Worm (Caenorhabditis elegans) whole organism, L4 larva: Measurements from ENCODE around the gene R05C11.4.
"Not testable (repeated sequence)": the region's sequence is repeated elsewhere in the genome, so short reads cannot be mapped to it uniquely, and the experiment has no call there.

ENCODE experiments used
- Y48G9A.11 ChIP-seq: fragments of 200-800 bp; sonication (Bioruptor generic); IDR thresholded peaks from 2 replicates; pipeline ENCODE4 v1.3.6; 2022; ENCODE audit warnings: missing genetic modification reagents, missing genetic modification characterization, missing compliant biosample characterization
- Y5F2A.4 ChIP-seq: fragments of 200-800 bp; sonication (Bioruptor generic); optimal IDR thresholded peaks from 2 replicates; lab custom pipeline; 2018; ENCODE audit warnings: mild to moderate bottlenecking, missing genetic modification characterization, missing compliant biosample characterization
- aha-1 ChIP-seq: fragments of 150-350 bp; peaks from one replicate; lab custom pipeline; 2014; ENCODE audit warnings: missing biosample characterization, missing genetic modification characterization
- arid-1 ChIP-seq: fragments of 200-800 bp; sonication (Bioruptor generic); conservative IDR thresholded peaks from 2 replicates; pipeline ENCODE4 v1.3.6; 2022; ENCODE audit warnings: missing genetic modification reagents, missing genetic modification characterization, missing compliant biosample characterization
- ceh-20 ChIP-seq: fragments of 200-800 bp; sonication (Bioruptor generic); IDR thresholded peaks from 2 replicates; pipeline ENCODE4 v1.3.6; 2022; ENCODE audit warnings: missing genetic modification reagents, missing genetic modification characterization, missing compliant biosample characterization
- ceh-62 ChIP-seq: sonication (generic microtip); optimal IDR thresholded peaks from 2 replicates; lab custom pipeline; 2017; ENCODE audit warnings: missing biosample characterization, missing genetic modification characterization
- ceh-82 ChIP-seq: sonication (generic microtip); optimal IDR thresholded peaks from 2 replicates; lab custom pipeline; 2017; ENCODE audit warnings: missing biosample characterization, missing genetic modification characterization
- ctbp-1 ChIP-seq: fragments of 200-800 bp; sonication (Bioruptor generic); IDR thresholded peaks from 2 replicates; pipeline ENCODE4 v1.3.6; 2022; ENCODE audit warnings: missing genetic modification reagents, missing genetic modification characterization, missing compliant biosample characterization
- daf-16 ChIP-seq, 3 experiments: sonication (generic microtip); optimal IDR thresholded peaks; 2 replicates each; lab custom pipeline; 2016 to 2017; ENCODE audit warnings: missing genetic modification characterization in 3 of 3, missing genetic modification reagents in 3 of 3, mild to moderate bottlenecking in 2 of 3, missing compliant biosample characterization in 2 of 3, missing biosample characterization in 1 of 3, moderate library complexity in 1 of 3
- dmd-6 ChIP-seq: fragments of 200-800 bp; sonication (Bioruptor generic); IDR thresholded peaks from 2 replicates; pipeline ENCODE4 v1.3.6; 2022; ENCODE audit warnings: missing genetic modification reagents, missing genetic modification characterization, missing compliant biosample characterization
- dmd-8 ChIP-seq: fragments of 200-800 bp; sonication (Bioruptor generic); IDR thresholded peaks from 2 replicates; pipeline ENCODE4 v1.3.6; 2022; ENCODE audit warnings: missing genetic modification characterization, missing compliant biosample characterization
- dpl-1 ChIP-seq: fragments of 150-350 bp; optimal IDR thresholded peaks from 2 replicates; lab custom pipeline; 2014; ENCODE audit warnings: missing biosample characterization, missing genetic modification reagents, missing genetic modification characterization
- duxl-1 ChIP-seq: sonication (generic microtip); optimal IDR thresholded peaks from 2 replicates; lab custom pipeline; 2016; ENCODE audit warnings: mild to moderate bottlenecking, missing genetic modification characterization, moderate library complexity, missing compliant biosample characterization; ENCODE audit not compliant: poor library complexity
- fkh-10 ChIP-seq: fragments of 150-350 bp; optimal IDR thresholded peaks from 2 replicates; lab custom pipeline; 2014; ENCODE audit warnings: missing biosample characterization, missing genetic modification reagents, missing genetic modification characterization
- hlh-11 ChIP-seq: fragments of 200-800 bp; sonication (Bioruptor generic); optimal IDR thresholded peaks from 2 replicates; lab custom pipeline; 2018; ENCODE audit warnings: mild to moderate bottlenecking, missing genetic modification characterization, missing compliant biosample characterization
- hlh-30 ChIP-seq: sonication (generic microtip); optimal IDR thresholded peaks from 2 replicates; lab custom pipeline; 2017; ENCODE audit warnings: antibody characterized with exemption, mild to moderate bottlenecking, missing genetic modification characterization, missing compliant biosample characterization; ENCODE audit not compliant: insufficient read depth
- hmg-1.1 ChIP-seq: fragments of 200-800 bp; sonication (Bioruptor generic); IDR thresholded peaks from 2 replicates; pipeline ENCODE4 v1.3.6; 2022; ENCODE audit warnings: missing genetic modification reagents, missing genetic modification characterization, missing compliant biosample characterization
- lin-1 ChIP-seq: fragments of 200-800 bp; sonication (Bioruptor generic); IDR thresholded peaks from 2 replicates; pipeline ENCODE4 v1.3.6; 2022; ENCODE audit warnings: missing genetic modification reagents, missing genetic modification characterization, missing compliant biosample characterization
- lin-13 ChIP-seq: fragments of 150-350 bp; optimal IDR thresholded peaks from 2 replicates; lab custom pipeline; 2014; ENCODE audit warnings: missing biosample characterization, missing genetic modification reagents, missing genetic modification characterization
- lin-15B ChIP-seq: fragments of 150-350 bp; sonication (generic microtip); optimal IDR thresholded peaks from 3 replicates; lab custom pipeline; 2014; ENCODE audit warnings: missing biosample characterization, missing genetic modification characterization
- lin-38 ChIP-seq: fragments of 200-800 bp; sonication (Bioruptor generic); IDR thresholded peaks from 2 replicates; pipeline ENCODE4 v1.3.6; 2022; ENCODE audit warnings: missing genetic modification reagents, missing genetic modification characterization, missing compliant biosample characterization
- lin-39 ChIP-seq: fragments of 150-350 bp; optimal IDR thresholded peaks from 2 replicates; lab custom pipeline; 2014; ENCODE audit warnings: missing biosample characterization, missing genetic modification reagents, missing genetic modification characterization
- lsy-2 ChIP-seq, 2 experiments: fragments of 150-350 bp in 1 of 2; sonication (generic microtip) in 1 of 2; optimal IDR thresholded peaks; 2 replicates each; lab custom pipeline; 2014 to 2017; ENCODE audit warnings: missing biosample characterization in 2 of 2, missing genetic modification characterization in 2 of 2
- mdt-29 ChIP-seq: fragments of 200-800 bp; sonication (Bioruptor generic); IDR thresholded peaks from 2 replicates; pipeline ENCODE4 v1.3.6; 2022; ENCODE audit warnings: missing genetic modification reagents, missing genetic modification characterization, missing compliant biosample characterization
- mep-1 ChIP-seq: fragments of 150-350 bp; sonication (generic microtip); optimal IDR thresholded peaks from 3 replicates; lab custom pipeline; 2014; ENCODE audit warnings: missing biosample characterization, missing genetic modification characterization
- mes-2 ChIP-seq: sonication (generic microtip); optimal IDR thresholded peaks from 2 replicates; lab custom pipeline; 2016; ENCODE audit warnings: missing genotype, mild to moderate bottlenecking, missing genetic modification characterization, missing compliant biosample characterization; ENCODE audit not compliant: poor library complexity, severe bottlenecking
- nhr-11 ChIP-seq: fragments of 150-350 bp; optimal IDR thresholded peaks from 2 replicates; lab custom pipeline; 2014; ENCODE audit warnings: missing biosample characterization, missing genetic modification characterization
- nhr-111 ChIP-seq: fragments of 200-800 bp; sonication (Bioruptor generic); optimal IDR thresholded peaks from 2 replicates; lab custom pipeline; 2018; ENCODE audit warnings: mild to moderate bottlenecking, missing genetic modification characterization, missing compliant biosample characterization
- nhr-28 ChIP-seq: fragments of 150-350 bp; optimal IDR thresholded peaks from 2 replicates; lab custom pipeline; 2014; ENCODE audit warnings: missing biosample characterization, missing genetic modification characterization
- nhr-48 ChIP-seq: sonication (generic microtip); optimal IDR thresholded peaks from 2 replicates; lab custom pipeline; 2016; ENCODE audit warnings: mild to moderate bottlenecking, missing genetic modification characterization, missing compliant biosample characterization
- nhr-6 ChIP-seq: fragments of 150-350 bp; optimal IDR thresholded peaks from 2 replicates; lab custom pipeline; 2014; ENCODE audit warnings: missing biosample characterization, missing genetic modification characterization
- nhr-77 ChIP-seq: fragments of 150-350 bp; optimal IDR thresholded peaks from 2 replicates; lab custom pipeline; 2014; ENCODE audit warnings: missing biosample characterization, missing genetic modification characterization
- pha-4 ChIP-seq, 2 experiments: fragments of 150-350 bp in 1 of 2; fragments of 200-800 bp in 1 of 2; sonication (Bioruptor generic) in 1 of 2; IDR thresholded peaks in 1 of 2; optimal IDR thresholded peaks in 1 of 2; 2 replicates each; pipeline versions ENCODE4 v1.3.6 to Lab custom; 2014 to 2022; ENCODE audit warnings: missing genetic modification characterization in 2 of 2, missing genetic modification reagents in 2 of 2, missing biosample characterization in 1 of 2, missing compliant biosample characterization in 1 of 2
- rbr-2 ChIP-seq: sonication (generic microtip); optimal IDR thresholded peaks from 2 replicates; lab custom pipeline; 2016; ENCODE audit warnings: missing genotype, missing genetic modification characterization, missing compliant biosample characterization
- saeg-2 ChIP-seq: fragments of 200-800 bp; sonication (Bioruptor generic); IDR thresholded peaks from 2 replicates; pipeline ENCODE4 v1.3.6; 2022; ENCODE audit warnings: missing genetic modification reagents, missing genetic modification characterization, missing compliant biosample characterization
- sdz-12 ChIP-seq: fragments of 200-800 bp; sonication (Bioruptor generic); optimal IDR thresholded peaks from 2 replicates; lab custom pipeline; 2018; ENCODE audit warnings: mild to moderate bottlenecking, missing genetic modification characterization, missing compliant biosample characterization
- set-16 ChIP-seq: fragments of 200-800 bp; sonication (Bioruptor generic); IDR thresholded peaks from 2 replicates; pipeline ENCODE4 v1.3.6; 2022; ENCODE audit warnings: missing genetic modification reagents, missing genetic modification characterization, missing compliant biosample characterization
- snpc-1.2 ChIP-seq: fragments of 200-800 bp; sonication (Bioruptor generic); IDR thresholded peaks from 2 replicates; pipeline ENCODE4 v1.3.6; 2022; ENCODE audit warnings: missing genetic modification reagents, missing genetic modification characterization, missing compliant biosample characterization
- unc-130 ChIP-seq: sonication (generic microtip); optimal IDR thresholded peaks from 2 replicates; lab custom pipeline; 2016; ENCODE audit warnings: missing genetic modification reagents, missing genetic modification characterization, missing compliant biosample characterization
- unc-62 ChIP-seq, 3 experiments: fragments of 150-350 bp in 1 of 3; sonication (generic microtip); optimal IDR thresholded peaks in 2 of 3; peaks in 1 of 3; 1 replicate in 1 of 3; 2 replicates in 2 of 3; lab custom pipeline; 2014 to 2017; ENCODE audit warnings: missing biosample characterization in 3 of 3, missing genetic modification characterization in 3 of 3, missing genetic modification reagents in 3 of 3, missing genotype in 1 of 3
- vab-7 ChIP-seq: fragments of 200-800 bp; sonication (Bioruptor generic); IDR thresholded peaks from 2 replicates; pipeline ENCODE4 v1.3.6; 2022; ENCODE audit warnings: missing genetic modification reagents, missing genetic modification characterization, missing compliant biosample characterization
- zag-1 ChIP-seq: fragments of 150-350 bp; optimal IDR thresholded peaks from 2 replicates; lab custom pipeline; 2014; ENCODE audit warnings: missing biosample characterization, missing genetic modification characterization

The R05C11.4 gene

ce11 chrIV:2051195-2051594 is at the start of gene R05C11.4:
TSS of gene R05C11.4 (plus strand) at chrIV:2051495.
- not testable (repeated sequence) for TF ChIP-seq zag-1, hlh-11, nhr-77 (tag; lab: Kevin White, UChicago)

- no peak for TF ChIP-seq unc-62 (GFP tag; optimal IDR thresholded peaks at IDR 0.05 in 1 of 2; lab: Kevin White, UChicago)
- TF ChIP-seq unc-62 (tag; optimal IDR thresholded peaks at IDR 0.05; lab: Kevin White, UChicago), result no peak
- peak; percentile 41 for TF ChIP-seq aha-1
Observed at ce11 chrIV:2002290-2002689, 49.0 kb upstream of the R05C11.4 start.

- TF ChIP-seq lin-1 (GFP tag; lab: Robert Waterston, UW) (no peak), unc-130 (GFP tag; lab: Kevin White, UChicago) (peak; percentile 2)
Observed at ce11 chrIV:2008920-2009319, 42.4 kb upstream of the R05C11.4 start.

ce11 chrIV:2032946-2033411 is 18.3 kb upstream of the R05C11.4 start, which contains the start of gene cpsf-1:
TSS of gene cpsf-1 (minus strand) at chrIV:2032996.
- TF ChIP-seq mdt-29 (GFP tag; lab: Robert Waterston, UW) (no peak), hmg-1.1 (GFP tag; lab: Robert Waterston, UW) (peak; percentile 70), Y5F2A.4 (GFP tag; lab: Kevin White, UChicago) (no peak), snpc-1.2 (GFP tag; lab: Robert Waterston, UW) (no peak), rbr-2 (tag; lab: Kevin White, UChicago) (peak; percentile 67), vab-7 (GFP tag; lab: Robert Waterston, UW) (peak; percentile 37; the same call in 1 of the 2 replicates), lin-15B (peak; percentile 78), daf-16 (GFP tag; optimal IDR thresholded peaks at IDR 0.05; lab: Kevin White, UChicago) (no peak), daf-16 (tag; optimal IDR thresholded peaks at IDR 0.05; lab: Kevin White, UChicago) (no peak), arid-1 (no peak), nhr-28 (tag; lab: Kevin White, UChicago) (peak; percentile 86), dmd-8 (0 out of 2 replicates have a peak, but pooled peaks have one; percentile 12), mes-2 (tag; lab: Kevin White, UChicago) (peak; percentile 98), hlh-30 (tag; lab: Kevin White, UChicago) (peak; percentile 68), lin-39 (tag; lab: Kevin White, UChicago) (no peak), ctbp-1 (GFP tag; lab: Robert Waterston, UW) (no peak), duxl-1 (tag; lab: Kevin White, UChicago) (peak; percentile 22), lin-13 (GFP tag; lab: Kevin White, UChicago) (peak; percentile 85), lsy-2 (tag; optimal IDR thresholded peaks at IDR 0.05; lab: Kevin White, UChicago) (peak; percentile 51 to 90), fkh-10 (GFP tag; lab: Kevin White, UChicago) (peak; percentile 41), nhr-6 (peak; percentile 78), dpl-1 (GFP tag; lab: Kevin White, UChicago) (peak; percentile 74), ceh-62 (tag; lab: Kevin White, UChicago) (no peak), dmd-6 (no peak), aha-1 (peak; percentile 90), lin-38 (GFP tag; lab: Robert Waterston, UW) (peak; percentile 98), hlh-11 (tag; lab: Kevin White, UChicago) (no peak), ceh-82 (tag; lab: Kevin White, UChicago) (no peak), nhr-48 (tag; lab: Kevin White, UChicago) (no peak), unc-130 (GFP tag; lab: Kevin White, UChicago) (peak; percentile 81), pha-4 (GFP tag; IDR thresholded peaks at IDR 0.05; lab: Robert Waterston, UW) (0 out of 2 replicates have a peak, but pooled peaks have one; percentile 27), pha-4 (tag; optimal IDR thresholded peaks at IDR 0.05; lab: Kevin White, UChicago) (peak; percentile 20), set-16 (GFP tag; lab: Robert Waterston, UW) (no peak), ceh-20 (GFP tag; lab: Robert Waterston, UW) (0 out of 2 replicates have a peak, but pooled peaks have one; percentile 11), sdz-12 (GFP tag; lab: Kevin White, UChicago) (no peak), mep-1 (peak; percentile 78), saeg-2 (GFP tag; lab: Robert Waterston, UW) (no peak), nhr-77 (tag; lab: Kevin White, UChicago) (peak; percentile 91), zag-1 (tag; lab: Kevin White, UChicago) (no peak), nhr-111 (GFP tag; lab: Kevin White, UChicago) (no peak), Y48G9A.11 (GFP tag; lab: Robert Waterston, UW) (0 out of 2 replicates have a peak, but pooled peaks have one; percentile 37), nhr-11 (tag; lab: Kevin White, UChicago) (peak; percentile 83)
